Worm (Caenorhabditis elegans) whole organism, L1 larva: ENCODE results near the gene M04B2.7.
A peak's percentile ranks its signal among the peaks of the same experiment; 100 is the strongest.

Source experiments
- C04F5.9 ChIP-seq: sonication (generic microtip); optimal IDR thresholded peaks from 2 replicates; lab custom pipeline; 2016; ENCODE audit warnings: missing genetic modification characterization, missing compliant biosample characterization
- C16A3.4 ChIP-seq: fragments of 150-350 bp; optimal IDR thresholded peaks from 2 replicates; lab custom pipeline; 2014; ENCODE audit warnings: missing biosample characterization, missing genetic modification characterization
- F16B12.6 ChIP-seq: fragments of 150-350 bp; optimal IDR thresholded peaks from 2 replicates; lab custom pipeline; 2014; ENCODE audit warnings: missing biosample characterization, missing genetic modification characterization
- Y116A8C.19 ChIP-seq: sonication (generic microtip); optimal IDR thresholded peaks from 2 replicates; lab custom pipeline; 2016; ENCODE audit warnings: missing compliant biosample characterization, missing genetic modification characterization, borderline replicate concordance
- aha-1 ChIP-seq: fragments of 150-350 bp; optimal IDR thresholded peaks from 2 replicates; lab custom pipeline; 2014; ENCODE audit warnings: missing biosample characterization, missing genetic modification characterization
- aly-2 ChIP-seq: fragments of 150-350 bp; optimal IDR thresholded peaks from 2 replicates; lab custom pipeline; 2014; ENCODE audit warnings: missing biosample characterization, missing genetic modification characterization
- ama-1 ChIP-seq: fragments of 150-350 bp; optimal IDR thresholded peaks from 2 replicates; lab custom pipeline; 2014
- blmp-1 ChIP-seq: fragments of 150-350 bp; optimal IDR thresholded peaks from 2 replicates; lab custom pipeline; 2014; ENCODE audit warnings: missing biosample characterization, missing genetic modification characterization
- ceh-8 ChIP-seq: fragments of 200-800 bp; sonication (Bioruptor generic); optimal IDR thresholded peaks from 2 replicates; lab custom pipeline; 2018; ENCODE audit warnings: mild to moderate bottlenecking, missing genetic modification characterization, moderate library complexity, missing compliant biosample characterization
- dpl-1 ChIP-seq, 3 experiments: fragments of 150-350 bp in 2 of 3; sonication (generic microtip) in 1 of 3; optimal IDR thresholded peaks; 2 replicates each; lab custom pipeline; 2014 to 2017; ENCODE audit warnings: missing biosample characterization in 3 of 3, missing genetic modification characterization in 3 of 3, missing genetic modification reagents in 3 of 3
- efl-1 ChIP-seq, 4 experiments: fragments of 150-350 bp; optimal IDR thresholded peaks in 3 of 4; peaks in 1 of 4; 1 replicate in 1 of 4; 2 replicates in 3 of 4; lab custom pipeline; 2014; ENCODE audit warnings: missing biosample characterization in 2 of 4, missing genetic modification characterization in 2 of 4, missing genetic modification reagents in 2 of 4
- egl-13 ChIP-seq: sonication (generic microtip); optimal IDR thresholded peaks from 2 replicates; lab custom pipeline; 2016; ENCODE audit warnings: missing genotype, missing genetic modification reagents, missing genetic modification characterization, missing compliant biosample characterization
- elt-2 ChIP-seq: sonication (generic microtip); optimal IDR thresholded peaks from 2 replicates; lab custom pipeline; 2016; ENCODE audit warnings: missing genetic modification characterization, mild to moderate bottlenecking, inconsistent platforms, missing compliant biosample characterization, missing genetic modification reagents
- fos-1 ChIP-seq: fragments of 150-350 bp; optimal IDR thresholded peaks from 2 replicates; lab custom pipeline; 2014; ENCODE audit warnings: missing biosample characterization, missing genetic modification characterization
- irx-1 ChIP-seq: sonication (generic microtip); optimal IDR thresholded peaks from 2 replicates; lab custom pipeline; 2016; ENCODE audit warnings: missing genetic modification characterization, missing compliant biosample characterization
- isw-1 ChIP-seq: fragments of 200-800 bp; sonication (Bioruptor generic); IDR thresholded peaks from 2 replicates; pipeline ENCODE4 v1.3.6; 2022; ENCODE audit warnings: missing genetic modification characterization, missing compliant biosample characterization
- lin-13 ChIP-seq: fragments of 150-350 bp; optimal IDR thresholded peaks from 2 replicates; lab custom pipeline; 2014; ENCODE audit warnings: missing biosample characterization, missing genetic modification reagents, missing genetic modification characterization
- lin-35 ChIP-seq, 2 experiments: fragments of 150-350 bp; optimal IDR thresholded peaks; 2 replicates each; lab custom pipeline; 2014; ENCODE audit warnings: missing biosample characterization in 2 of 2, missing genetic modification characterization in 2 of 2, missing genetic modification reagents in 2 of 2
- lsy-2 ChIP-seq, 2 experiments: fragments of 150-350 bp; optimal IDR thresholded peaks; 2 replicates each; lab custom pipeline; 2014; ENCODE audit warnings: missing biosample characterization in 2 of 2, missing genetic modification characterization in 2 of 2
- mdl-1 ChIP-seq, 2 experiments: fragments of 150-350 bp; optimal IDR thresholded peaks; 2 replicates each; lab custom pipeline; 2014 to 2017; ENCODE audit warnings: missing biosample characterization in 2 of 2, missing genetic modification characterization in 2 of 2, inconsistent platforms in 1 of 2
- mep-1 ChIP-seq: fragments of 150-350 bp; optimal IDR thresholded peaks from 2 replicates; lab custom pipeline; 2014; ENCODE audit warnings: missing biosample characterization, missing genetic modification characterization
- nhr-12 ChIP-seq: sonication (generic microtip); optimal IDR thresholded peaks from 2 replicates; lab custom pipeline; 2017; ENCODE audit warnings: missing biosample characterization, missing genetic modification characterization
- nhr-19 ChIP-seq: fragments of 200-800 bp; sonication (Bioruptor generic); conservative IDR thresholded peaks from 2 replicates; pipeline ENCODE4 v1.3.6; 2022; ENCODE audit warnings: missing genetic modification characterization, missing compliant biosample characterization
- nhr-20 ChIP-seq: sonication (generic microtip); optimal IDR thresholded peaks from 2 replicates; lab custom pipeline; 2016; ENCODE audit warnings: mild to moderate bottlenecking, missing genetic modification characterization, missing compliant biosample characterization
- nhr-28 ChIP-seq: fragments of 150-350 bp; optimal IDR thresholded peaks from 2 replicates; lab custom pipeline; 2014; ENCODE audit warnings: missing biosample characterization, missing genetic modification characterization
- nhr-71 ChIP-seq: sonication (generic microtip); optimal IDR thresholded peaks from 2 replicates; lab custom pipeline; 2016; ENCODE audit warnings: mild to moderate bottlenecking, missing genetic modification characterization, moderate library complexity, missing compliant biosample characterization
- nhr-76 ChIP-seq: sonication (generic microtip); optimal IDR thresholded peaks from 2 replicates; lab custom pipeline; 2017; ENCODE audit warnings: missing biosample characterization, missing genetic modification characterization
- nhr-84 ChIP-seq: sonication (generic microtip); optimal IDR thresholded peaks from 2 replicates; lab custom pipeline; 2017; ENCODE audit warnings: missing biosample characterization, missing genetic modification characterization
- nhr-85 ChIP-seq: sonication (generic microtip); peaks from one replicate; lab custom pipeline; 2016; ENCODE audit warnings: missing genetic modification characterization, inconsistent platforms, missing compliant biosample characterization
- nhr-90 ChIP-seq: sonication (generic microtip); optimal IDR thresholded peaks from 2 replicates; lab custom pipeline; 2016; ENCODE audit warnings: mild to moderate bottlenecking, missing genetic modification characterization, missing compliant biosample characterization; ENCODE audit not compliant: poor library complexity
- pax-3 ChIP-seq: fragments of 200-800 bp; sonication (Bioruptor generic); optimal IDR thresholded peaks from 2 replicates; lab custom pipeline; 2018; ENCODE audit warnings: mild to moderate bottlenecking, missing genetic modification characterization, moderate library complexity, missing compliant biosample characterization
- rnt-1 ChIP-seq: sonication (generic microtip); optimal IDR thresholded peaks from 2 replicates; lab custom pipeline; 2016; ENCODE audit warnings: mild to moderate bottlenecking, missing genetic modification characterization, moderate library complexity, missing compliant biosample characterization
- skn-1 ChIP-seq: fragments of 150-350 bp; optimal IDR thresholded peaks from 2 replicates; lab custom pipeline; 2014; ENCODE audit warnings: missing biosample characterization, missing genetic modification characterization
- snu-23 ChIP-seq: sonication (generic microtip); optimal IDR thresholded peaks from 2 replicates; lab custom pipeline; 2016; ENCODE audit warnings: missing genetic modification characterization, missing compliant biosample characterization
- sox-4 ChIP-seq: sonication (generic microtip); optimal IDR thresholded peaks from 2 replicates; lab custom pipeline; 2016; ENCODE audit warnings: missing genetic modification characterization, missing compliant biosample characterization
- sptf-1 ChIP-seq: fragments of 150-350 bp; optimal IDR thresholded peaks from 2 replicates; lab custom pipeline; 2014; ENCODE audit warnings: missing biosample characterization, missing genetic modification characterization
- swsn-7 ChIP-seq: sonication (generic microtip); optimal IDR thresholded peaks from 2 replicates; lab custom pipeline; 2016; ENCODE audit warnings: missing genetic modification characterization, missing compliant biosample characterization
- tbx-2 ChIP-seq: sonication (generic microtip); optimal IDR thresholded peaks from 2 replicates; lab custom pipeline; 2016; ENCODE audit warnings: missing genetic modification characterization, missing compliant biosample characterization
- tlp-1 ChIP-seq: fragments of 150-350 bp; optimal IDR thresholded peaks from 2 replicates; lab custom pipeline; 2014; ENCODE audit warnings: missing biosample characterization, missing genetic modification characterization
- unc-130 ChIP-seq: fragments of 150-350 bp; optimal IDR thresholded peaks from 2 replicates; lab custom pipeline; 2017; ENCODE audit warnings: missing biosample characterization, missing genetic modification characterization, inconsistent platforms
- unc-86 ChIP-seq: sonication (generic microtip); optimal IDR thresholded peaks from 2 replicates; lab custom pipeline; 2016; ENCODE audit warnings: missing genetic modification characterization, missing compliant biosample characterization
- unc-98 ChIP-seq: fragments of 200-800 bp; sonication (Bioruptor generic); IDR thresholded peaks from 2 replicates; pipeline ENCODE4 v1.3.6; 2022; ENCODE audit warnings: missing genetic modification characterization, missing compliant biosample characterization
- zag-1 ChIP-seq: fragments of 150-350 bp; optimal IDR thresholded peaks from 2 replicates; lab custom pipeline; 2014; ENCODE audit warnings: missing biosample characterization, missing genetic modification characterization
- zip-4 ChIP-seq: fragments of 200-800 bp; sonication (Bioruptor generic); optimal IDR thresholded peaks from 2 replicates; lab custom pipeline; 2018; ENCODE audit warnings: mild to moderate bottlenecking, missing genetic modification characterization, moderate library complexity, missing compliant biosample characterization
- ztf-11 ChIP-seq, 2 experiments: sonication (generic microtip); optimal IDR thresholded peaks; 2 replicates each; lab custom pipeline; 2016 to 2017; ENCODE audit warnings: missing genetic modification characterization in 2 of 2, missing biosample characterization in 1 of 2, missing compliant biosample characterization in 1 of 2
- ztf-4 ChIP-seq: fragments of 150-350 bp; optimal IDR thresholded peaks from 2 replicates; lab custom pipeline; 2014; ENCODE audit warnings: missing biosample characterization, missing genetic modification characterization

The M04B2.7 gene

DNA sequence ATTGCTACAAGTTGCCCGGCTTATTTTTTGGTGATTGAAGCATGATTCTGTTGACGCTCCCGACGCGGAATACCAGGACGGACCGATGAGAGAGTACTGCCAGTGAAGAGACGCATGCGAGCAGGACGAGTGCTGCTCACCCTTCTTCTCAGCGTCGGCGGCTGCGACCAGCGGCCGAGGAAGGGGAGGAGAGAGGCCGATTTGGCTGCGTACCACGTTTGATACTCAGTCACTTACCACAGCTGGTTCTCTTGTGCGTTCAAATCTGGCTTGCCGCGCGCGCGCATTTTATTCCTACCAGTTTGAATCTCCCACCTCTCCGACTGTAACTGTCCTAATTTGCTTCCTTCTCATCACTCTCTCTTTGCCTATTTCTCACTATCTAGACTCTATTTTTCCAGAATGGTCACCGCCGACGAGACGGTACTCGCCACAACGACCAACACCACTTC is 24.3 kb downstream of the M04B2.7 start, which contains the start of gene mep-1 (continued):
- peak; percentile 33 for TF ChIP-seq aha-1 (tag; lab: Kevin White, UChicago)
- TF ChIP-seq nhr-85 (tag; lab: Kevin White, UChicago) = no peak
- peak; percentile 59 to 69 (median 68) for TF ChIP-seq dpl-1 (GFP tag; optimal IDR thresholded peaks at IDR 0.05; lab: Kevin White, UChicago)
- peak in 1 of 2 experiments; percentile 49 for TF ChIP-seq ztf-11 (tag; optimal IDR thresholded peaks at IDR 0.05; lab: Kevin White, UChicago)
- TF ChIP-seq nhr-12 (tag; lab: Kevin White, UChicago) = no peak
- peak; percentile 30 for TF ChIP-seq nhr-90 (tag; lab: Kevin White, UChicago)
- TF ChIP-seq F16B12.6 (tag; lab: Kevin White, UChicago) = peak; percentile 42
- peak in 1 of 2 experiments; percentile 32 for TF ChIP-seq mdl-1 (tag; optimal IDR thresholded peaks at IDR 0.05; lab: Kevin White, UChicago)
- peak; percentile 59 to 74 for TF ChIP-seq lsy-2 (tag; optimal IDR thresholded peaks at IDR 0.05; lab: Kevin White, UChicago)
- peak; percentile 11 for TF ChIP-seq C04F5.9 (tag; lab: Kevin White, UChicago)
- no peak for TF ChIP-seq Y116A8C.19
- TF ChIP-seq isw-1 (GFP tag; lab: Robert Waterston, UW) = peak; percentile 38; the same call in 1 of the 2 replicates
- TF ChIP-seq nhr-28 (tag; lab: Kevin White, UChicago) = no peak
- TF ChIP-seq unc-130 (tag; lab: Kevin White, UChicago) = peak; percentile 3
- TF ChIP-seq lin-13 (GFP tag; lab: Kevin White, UChicago) = peak; percentile 77
- peak; percentile 54 for TF ChIP-seq nhr-20 (tag; lab: Kevin White, UChicago)
- peak; percentile 51 to 76 for TF ChIP-seq lin-35 (GFP tag; optimal IDR thresholded peaks at IDR 0.05; lab: Kevin White, UChicago)
- peak; percentile 75 for TF ChIP-seq snu-23

DNA sequence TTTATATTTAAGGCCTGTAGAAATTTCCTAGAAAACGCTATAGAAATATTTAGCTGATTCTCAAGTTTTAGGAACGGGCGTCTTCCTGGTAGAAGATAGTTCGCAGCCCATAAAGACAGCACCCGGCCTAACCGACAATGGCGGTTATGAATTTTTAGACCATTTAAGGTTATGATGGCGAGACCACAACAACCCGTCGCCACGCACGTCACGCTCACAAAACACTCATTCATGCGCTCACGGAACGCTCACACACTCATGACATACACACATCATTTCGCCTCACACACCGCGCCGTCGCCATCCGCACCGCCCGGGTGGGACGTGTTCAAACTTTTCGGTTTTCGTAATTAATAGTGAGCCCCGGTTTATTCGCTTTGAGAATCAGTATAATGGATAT is 24.9 kb downstream of the M04B2.7 start:
- peak; percentile 46 for TF ChIP-seq nhr-85 (tag; lab: Kevin White, UChicago)
- peak; percentile 7 for TF ChIP-seq blmp-1 (tag; lab: Kevin White, UChicago)
- no peak for TF ChIP-seq efl-1 (optimal IDR thresholded peaks at IDR 0.05; lab: Kevin White, UChicago)
- TF ChIP-seq efl-1 (GFP tag; optimal IDR thresholded peaks at IDR 0.05 in 1 of 2; lab: Kevin White, UChicago) = peak in 1 of 2 experiments; percentile 45
- no peak for TF ChIP-seq nhr-71 (tag; lab: Kevin White, UChicago)
- TF ChIP-seq tlp-1 (tag; lab: Kevin White, UChicago) = no peak
- peak in 1 of 2 experiments; percentile 7 for TF ChIP-seq lin-35 (GFP tag; optimal IDR thresholded peaks at IDR 0.05; lab: Kevin White, UChicago)
- TF ChIP-seq nhr-84 (tag; lab: Kevin White, UChicago) = no peak
- TF ChIP-seq elt-2 (tag; lab: Kevin White, UChicago) = no peak
- no peak for TF ChIP-seq egl-13 (tag; lab: Kevin White, UChicago)
- no peak for TF ChIP-seq C16A3.4
- no peak for TF ChIP-seq tbx-2 (tag; lab: Kevin White, UChicago)

DNA sequence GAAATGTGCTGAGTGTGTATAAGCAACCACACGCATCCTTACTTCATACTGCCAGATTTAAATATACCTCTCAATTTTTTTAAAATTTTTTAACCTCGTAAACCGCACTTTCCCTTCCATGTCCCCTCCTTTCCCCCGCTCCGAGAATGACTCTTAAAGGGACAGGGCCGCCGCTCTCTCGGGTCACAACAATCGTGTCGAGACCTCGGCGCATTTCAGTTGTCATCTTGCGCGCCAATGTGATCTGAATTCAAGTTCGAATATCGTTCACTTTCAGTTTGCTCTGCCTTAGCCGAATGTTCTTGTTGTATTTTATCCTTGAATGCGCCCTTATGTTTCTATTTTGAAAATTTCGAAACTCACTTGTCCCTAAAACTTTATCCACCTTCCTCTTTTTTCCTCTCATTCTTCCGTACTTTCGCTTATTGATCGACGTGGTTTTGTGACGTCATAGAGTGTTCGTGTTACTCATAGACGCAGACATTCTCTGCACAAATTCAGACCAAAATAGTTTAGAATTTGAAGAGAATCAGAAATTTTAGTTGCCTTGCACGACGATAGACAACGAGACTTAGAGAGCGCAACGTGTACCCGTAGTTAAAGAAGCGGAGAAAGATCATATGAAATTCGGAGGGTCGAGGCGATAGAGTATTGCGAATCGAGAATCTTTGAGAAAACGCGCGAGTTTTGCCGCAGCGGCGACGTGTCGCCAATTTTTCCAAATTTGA is 26.2 kb downstream of the M04B2.7 start:
- TF ChIP-seq tbx-2 (tag; lab: Kevin White, UChicago) = peak; percentile 79
- TF ChIP-seq mep-1 = peak; percentile 98
- peak; percentile 29 to 56 (median 55) for TF ChIP-seq dpl-1 (GFP tag; optimal IDR thresholded peaks at IDR 0.05; lab: Kevin White, UChicago)
- peak; percentile 70 for TF ChIP-seq nhr-19
- TF ChIP-seq efl-1 (optimal IDR thresholded peaks at IDR 0.05; lab: Kevin White, UChicago) = peak; percentile 76 to 88
- TF ChIP-seq efl-1 (GFP tag; optimal IDR thresholded peaks at IDR 0.05 in 1 of 2; lab: Kevin White, UChicago) = peak; percentile 39 to 90
- TF ChIP-seq blmp-1 (tag; lab: Kevin White, UChicago) = peak; percentile 93
- TF ChIP-seq ama-1 (lab: Kevin White, UChicago) = peak; percentile 73
- TF ChIP-seq pax-3 (tag; lab: Kevin White, UChicago) = peak; percentile 35
- no peak for TF ChIP-seq zip-4 (GFP tag; lab: Kevin White, UChicago)
- TF ChIP-seq fos-1 (tag; lab: Kevin White, UChicago) = peak; percentile 74
- peak; percentile 48 for TF ChIP-seq nhr-90 (tag; lab: Kevin White, UChicago)
- no peak for TF ChIP-seq nhr-76 (tag; lab: Kevin White, UChicago)
- TF ChIP-seq swsn-7 (tag; lab: Kevin White, UChicago) = peak; percentile 79
- peak; percentile 74 for TF ChIP-seq rnt-1
- TF ChIP-seq lin-13 (GFP tag; lab: Kevin White, UChicago) = peak; percentile 37
- no peak for TF ChIP-seq unc-98 (GFP tag; lab: Robert Waterston, UW)
- TF ChIP-seq C04F5.9 (tag; lab: Kevin White, UChicago) = no peak
- TF ChIP-seq zag-1 (tag; lab: Kevin White, UChicago) = no peak
- peak; percentile 68 for TF ChIP-seq skn-1 (tag; lab: Kevin White, UChicago)
- TF ChIP-seq Y116A8C.19 = no peak
- peak; percentile 68 for TF ChIP-seq aly-2
- TF ChIP-seq sox-4 (tag; lab: Kevin White, UChicago) = no peak
- TF ChIP-seq unc-86 = peak; percentile 39
- peak; percentile 90 for TF ChIP-seq nhr-71 (tag; lab: Kevin White, UChicago)
- TF ChIP-seq irx-1 (tag; lab: Kevin White, UChicago) = peak; percentile 63
- no peak for TF ChIP-seq sptf-1
- TF ChIP-seq C16A3.4 = peak; percentile 37
- TF ChIP-seq ceh-8 (GFP tag; lab: Kevin White, UChicago) = peak; percentile 48
- peak; percentile 71 for TF ChIP-seq ztf-4 (tag; lab: Kevin White, UChicago)
